Worm (Caenorhabditis elegans) whole organism, L4 larva: ENCODE measurements around the gene tsp-11.
A peak's percentile ranks its signal among the peaks of the same experiment; 100 is the strongest.

ENCODE experiments used
- D1046.2 ChIP-seq: fragments of 200-800 bp; sonication (Bioruptor generic); IDR thresholded peaks from 2 replicates; pipeline ENCODE4 v1.3.6; 2022; ENCODE audit warnings: missing genetic modification characterization, missing compliant biosample characterization
- F10B5.3 ChIP-seq: sonication (generic microtip); optimal IDR thresholded peaks from 2 replicates; lab custom pipeline; 2016; ENCODE audit warnings: mild to moderate bottlenecking, missing genetic modification characterization, missing compliant biosample characterization
- Y48G9A.11 ChIP-seq: fragments of 200-800 bp; sonication (Bioruptor generic); IDR thresholded peaks from 2 replicates; pipeline ENCODE4 v1.3.6; 2022; ENCODE audit warnings: missing genetic modification reagents, missing genetic modification characterization, missing compliant biosample characterization
- aha-1 ChIP-seq: fragments of 150-350 bp; peaks from one replicate; lab custom pipeline; 2014; ENCODE audit warnings: missing biosample characterization, missing genetic modification characterization
- ceh-28 ChIP-seq: fragments of 150-350 bp; optimal IDR thresholded peaks from 2 replicates; lab custom pipeline; 2014; ENCODE audit warnings: missing biosample characterization, missing genetic modification reagents, missing genetic modification characterization
- ceh-62 ChIP-seq: sonication (generic microtip); optimal IDR thresholded peaks from 2 replicates; lab custom pipeline; 2017; ENCODE audit warnings: missing biosample characterization, missing genetic modification characterization
- ceh-82 ChIP-seq: sonication (generic microtip); optimal IDR thresholded peaks from 2 replicates; lab custom pipeline; 2017; ENCODE audit warnings: missing biosample characterization, missing genetic modification characterization
- ces-1 ChIP-seq: fragments of 150-350 bp; sonication (generic microtip); optimal IDR thresholded peaks from 4 replicates; lab custom pipeline; 2014; ENCODE audit warnings: missing biosample characterization, missing genetic modification reagents, missing genetic modification characterization
- cey-2 ChIP-seq: sonication (generic microtip); optimal IDR thresholded peaks from 3 replicates; lab custom pipeline; 2017; ENCODE audit warnings: missing genetic modification characterization, mild to moderate bottlenecking, missing compliant biosample characterization, antibody characterized with exemption, borderline replicate concordance; ENCODE audit not compliant: insufficient read depth
- daf-12 ChIP-seq: fragments of 150-350 bp; optimal IDR thresholded peaks from 2 replicates; lab custom pipeline; 2014; ENCODE audit warnings: missing biosample characterization, missing genetic modification reagents, missing genetic modification characterization
- daf-19 ChIP-seq: fragments of 200-800 bp; sonication (Bioruptor generic); conservative IDR thresholded peaks from 2 replicates; pipeline ENCODE4 v1.3.6; 2022; ENCODE audit warnings: missing genetic modification characterization, missing compliant biosample characterization
- dmd-6 ChIP-seq: fragments of 200-800 bp; sonication (Bioruptor generic); IDR thresholded peaks from 2 replicates; pipeline ENCODE4 v1.3.6; 2022; ENCODE audit warnings: missing genetic modification reagents, missing genetic modification characterization, missing compliant biosample characterization
- dpl-1 ChIP-seq: fragments of 150-350 bp; optimal IDR thresholded peaks from 2 replicates; lab custom pipeline; 2014; ENCODE audit warnings: missing biosample characterization, missing genetic modification reagents, missing genetic modification characterization
- dve-1 ChIP-seq: sonication (generic microtip); optimal IDR thresholded peaks from 2 replicates; lab custom pipeline; 2017; ENCODE audit warnings: antibody characterized with exemption, mild to moderate bottlenecking, missing genetic modification characterization, missing compliant biosample characterization; ENCODE audit not compliant: insufficient read depth
- gei-8 ChIP-seq: fragments of 200-800 bp; sonication (Bioruptor generic); optimal IDR thresholded peaks from 2 replicates; lab custom pipeline; 2018; ENCODE audit warnings: mild to moderate bottlenecking, missing genetic modification characterization, missing compliant biosample characterization
- hif-1 ChIP-seq, 2 experiments: sonication (generic microtip); optimal IDR thresholded peaks; 2 replicates each; lab custom pipeline; 2016 to 2017; ENCODE audit warnings: missing compliant biosample characterization in 2 of 2, missing genetic modification characterization in 2 of 2, missing genetic modification reagents in 2 of 2, missing genotype in 2 of 2, mild to moderate bottlenecking in 1 of 2
- hlh-11 ChIP-seq: fragments of 200-800 bp; sonication (Bioruptor generic); optimal IDR thresholded peaks from 2 replicates; lab custom pipeline; 2018; ENCODE audit warnings: mild to moderate bottlenecking, missing genetic modification characterization, missing compliant biosample characterization
- hlh-30 ChIP-seq: sonication (generic microtip); optimal IDR thresholded peaks from 2 replicates; lab custom pipeline; 2017; ENCODE audit warnings: antibody characterized with exemption, mild to moderate bottlenecking, missing genetic modification characterization, missing compliant biosample characterization; ENCODE audit not compliant: insufficient read depth
- hmg-1.1 ChIP-seq: fragments of 200-800 bp; sonication (Bioruptor generic); IDR thresholded peaks from 2 replicates; pipeline ENCODE4 v1.3.6; 2022; ENCODE audit warnings: missing genetic modification reagents, missing genetic modification characterization, missing compliant biosample characterization
- jun-1 ChIP-seq: fragments of 150-350 bp; optimal IDR thresholded peaks from 2 replicates; lab custom pipeline; 2014; ENCODE audit warnings: missing biosample characterization, missing genetic modification reagents, missing genetic modification characterization
- lin-1 ChIP-seq: fragments of 200-800 bp; sonication (Bioruptor generic); IDR thresholded peaks from 2 replicates; pipeline ENCODE4 v1.3.6; 2022; ENCODE audit warnings: missing genetic modification reagents, missing genetic modification characterization, missing compliant biosample characterization
- lin-29 ChIP-seq: fragments of 200-800 bp; sonication (Bioruptor generic); IDR thresholded peaks from 2 replicates; pipeline ENCODE4 v1.3.6; 2022; ENCODE audit warnings: missing genetic modification reagents, missing genetic modification characterization, missing compliant biosample characterization
- lin-38 ChIP-seq: fragments of 200-800 bp; sonication (Bioruptor generic); IDR thresholded peaks from 2 replicates; pipeline ENCODE4 v1.3.6; 2022; ENCODE audit warnings: missing genetic modification reagents, missing genetic modification characterization, missing compliant biosample characterization
- lir-3 ChIP-seq: sonication (generic microtip); optimal IDR thresholded peaks from 2 replicates; lab custom pipeline; 2016; ENCODE audit warnings: mild to moderate bottlenecking, missing genetic modification characterization, missing compliant biosample characterization
- lsy-2 ChIP-seq, 2 experiments: fragments of 150-350 bp in 1 of 2; sonication (generic microtip) in 1 of 2; optimal IDR thresholded peaks; 2 replicates each; lab custom pipeline; 2014 to 2017; ENCODE audit warnings: missing biosample characterization in 2 of 2, missing genetic modification characterization in 2 of 2
- madf-9 ChIP-seq: fragments of 200-800 bp; sonication (Bioruptor generic); conservative IDR thresholded peaks from 2 replicates; pipeline ENCODE4 v1.3.6; 2022; ENCODE audit warnings: missing genetic modification reagents, missing genetic modification characterization, missing compliant biosample characterization
- mdt-29 ChIP-seq: fragments of 200-800 bp; sonication (Bioruptor generic); IDR thresholded peaks from 2 replicates; pipeline ENCODE4 v1.3.6; 2022; ENCODE audit warnings: missing genetic modification reagents, missing genetic modification characterization, missing compliant biosample characterization
- mep-1 ChIP-seq: fragments of 150-350 bp; sonication (generic microtip); optimal IDR thresholded peaks from 3 replicates; lab custom pipeline; 2014; ENCODE audit warnings: missing biosample characterization, missing genetic modification characterization
- mes-2 ChIP-seq: sonication (generic microtip); optimal IDR thresholded peaks from 2 replicates; lab custom pipeline; 2016; ENCODE audit warnings: missing genotype, mild to moderate bottlenecking, missing genetic modification characterization, missing compliant biosample characterization; ENCODE audit not compliant: poor library complexity, severe bottlenecking
- mxl-2 ChIP-seq: fragments of 200-800 bp; sonication (Bioruptor generic); conservative IDR thresholded peaks from 2 replicates; pipeline ENCODE4 v1.3.6; 2022; ENCODE audit warnings: missing genetic modification reagents, missing genetic modification characterization, missing compliant biosample characterization
- mxl-3 ChIP-seq: fragments of 200-800 bp; sonication (Bioruptor generic); optimal IDR thresholded peaks from 2 replicates; lab custom pipeline; 2018; ENCODE audit warnings: mild to moderate bottlenecking, missing genetic modification characterization, missing compliant biosample characterization
- nhr-10 ChIP-seq: fragments of 150-350 bp; optimal IDR thresholded peaks from 2 replicates; lab custom pipeline; 2014; ENCODE audit warnings: missing biosample characterization, missing genetic modification characterization
- nhr-28 ChIP-seq: fragments of 150-350 bp; optimal IDR thresholded peaks from 2 replicates; lab custom pipeline; 2014; ENCODE audit warnings: missing biosample characterization, missing genetic modification characterization
- nhr-42 ChIP-seq: fragments of 200-800 bp; sonication (Bioruptor generic); IDR thresholded peaks from 2 replicates; pipeline ENCODE4 v1.3.6; 2022; ENCODE audit warnings: missing genetic modification characterization, missing compliant biosample characterization
- nhr-48 ChIP-seq: sonication (generic microtip); optimal IDR thresholded peaks from 2 replicates; lab custom pipeline; 2016; ENCODE audit warnings: mild to moderate bottlenecking, missing genetic modification characterization, missing compliant biosample characterization
- nhr-77 ChIP-seq: fragments of 150-350 bp; optimal IDR thresholded peaks from 2 replicates; lab custom pipeline; 2014; ENCODE audit warnings: missing biosample characterization, missing genetic modification characterization
- pha-4 ChIP-seq, 2 experiments: fragments of 150-350 bp in 1 of 2; fragments of 200-800 bp in 1 of 2; sonication (Bioruptor generic) in 1 of 2; IDR thresholded peaks in 1 of 2; optimal IDR thresholded peaks in 1 of 2; 2 replicates each; pipeline versions ENCODE4 v1.3.6 to Lab custom; 2014 to 2022; ENCODE audit warnings: missing genetic modification characterization in 2 of 2, missing genetic modification reagents in 2 of 2, missing biosample characterization in 1 of 2, missing compliant biosample characterization in 1 of 2
- php-3 ChIP-seq: fragments of 200-800 bp; sonication (Bioruptor generic); IDR thresholded peaks from 2 replicates; pipeline ENCODE4 v1.3.6; 2022; ENCODE audit warnings: missing genetic modification reagents, missing genetic modification characterization, missing compliant biosample characterization
- set-16 ChIP-seq: fragments of 200-800 bp; sonication (Bioruptor generic); IDR thresholded peaks from 2 replicates; pipeline ENCODE4 v1.3.6; 2022; ENCODE audit warnings: missing genetic modification reagents, missing genetic modification characterization, missing compliant biosample characterization
- snpc-4 ChIP-seq: fragments of 150-350 bp; optimal IDR thresholded peaks from 2 replicates; lab custom pipeline; 2014; ENCODE audit warnings: missing biosample characterization, missing genetic modification characterization
- spr-3 ChIP-seq: fragments of 200-800 bp; sonication (Bioruptor generic); optimal IDR thresholded peaks from 2 replicates; lab custom pipeline; 2018; ENCODE audit warnings: mild to moderate bottlenecking, missing genetic modification characterization, missing compliant biosample characterization
- tag-97 ChIP-seq: fragments of 200-800 bp; sonication (Bioruptor generic); IDR thresholded peaks from 2 replicates; pipeline ENCODE4 v1.3.6; 2022; ENCODE audit warnings: missing genetic modification characterization, missing compliant biosample characterization
- tra-1 ChIP-seq: fragments of 200-800 bp; sonication (Bioruptor generic); IDR thresholded peaks from 2 replicates; pipeline ENCODE4 v1.3.6; 2022; ENCODE audit warnings: missing genetic modification reagents, missing genetic modification characterization, missing compliant biosample characterization
- unc-39 ChIP-seq: sonication (generic microtip); optimal IDR thresholded peaks from 2 replicates; lab custom pipeline; 2017; ENCODE audit warnings: missing biosample characterization, missing genetic modification characterization
- zag-1 ChIP-seq: fragments of 150-350 bp; optimal IDR thresholded peaks from 2 replicates; lab custom pipeline; 2014; ENCODE audit warnings: missing biosample characterization, missing genetic modification characterization
- zip-11 ChIP-seq: fragments of 200-800 bp; sonication (Bioruptor generic); IDR thresholded peaks from 2 replicates; pipeline ENCODE4 v1.3.6; 2022; ENCODE audit warnings: missing genetic modification characterization, missing compliant biosample characterization
- ztf-7 ChIP-seq: fragments of 150-350 bp; optimal IDR thresholded peaks from 2 replicates; lab custom pipeline; 2014; ENCODE audit warnings: missing biosample characterization, missing genetic modification characterization

Gene tsp-11

DNA sequence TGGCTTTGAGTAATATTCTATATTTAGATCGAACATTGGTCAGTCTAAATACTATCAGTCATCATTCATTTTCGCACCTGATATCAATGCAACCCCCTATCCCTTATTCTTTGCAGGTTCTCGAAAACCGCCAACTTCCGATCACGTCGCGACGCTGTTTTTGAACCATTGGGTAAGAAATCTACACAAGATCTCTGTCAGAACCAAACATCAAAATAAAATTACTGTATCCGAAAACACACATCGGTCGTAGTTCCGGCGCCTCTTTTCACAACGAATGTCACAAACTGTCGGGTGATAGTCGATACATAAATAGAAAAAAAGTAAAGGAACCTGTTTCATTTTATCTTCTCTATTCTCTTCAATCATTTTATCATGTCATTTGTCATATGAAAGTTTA, 16.0 kb upstream of the tsp-11 start (continued):
- TF ChIP-seq hlh-30 (tag; lab: Kevin White, UChicago) (peak; percentile 32), lin-29 (GFP tag; lab: Robert Waterston, UW) (no peak), hif-1 (tag; optimal IDR thresholded peaks at IDR 0.05; lab: Kevin White, UChicago) (no peak), lin-1 (GFP tag; lab: Robert Waterston, UW) (0 out of 2 replicates have a peak, but pooled peaks have one; percentile 31), zip-11 (GFP tag; lab: Robert Waterston, UW) (no peak), dmd-6 (peak; percentile 32; the same call in 1 of the 2 replicates), hlh-11 (tag; lab: Kevin White, UChicago) (peak; percentile 68), lir-3 (tag; lab: Kevin White, UChicago) (no peak), tra-1 (peak; percentile 72), nhr-42 (GFP tag; lab: Robert Waterston, UW) (no peak), mes-2 (no peak), php-3 (GFP tag; lab: Robert Waterston, UW) (no peak), madf-9 (no peak), ztf-7 (tag; lab: Kevin White, UChicago) (no peak), cey-2 (tag; lab: Kevin White, UChicago) (peak; percentile 57), mdt-29 (GFP tag; lab: Robert Waterston, UW) (no peak), jun-1 (tag; lab: Kevin White, UChicago) (no peak), ceh-62 (tag; lab: Kevin White, UChicago) (no peak), dve-1 (tag; lab: Kevin White, UChicago) (peak; percentile 3), nhr-48 (peak; percentile 31), lsy-2 (tag; optimal IDR thresholded peaks at IDR 0.05; lab: Kevin White, UChicago) (peak in 1 of 2 experiments; percentile 39), mxl-2 (no peak), mxl-3 (GFP tag; lab: Kevin White, UChicago) (peak; percentile 32), ces-1 (GFP tag; lab: Kevin White, UChicago) (no peak), nhr-28 (tag; lab: Kevin White, UChicago) (peak; percentile 70), snpc-4 (tag; lab: Kevin White, UChicago) (no peak), daf-12 (tag; lab: Kevin White, UChicago) (no peak), mep-1 (no peak), ceh-28 (no peak), spr-3 (GFP tag; lab: Kevin White, UChicago) (no peak), gei-8 (GFP tag; lab: Kevin White, UChicago) (no peak), daf-19 (GFP tag; lab: Robert Waterston, UW) (no peak), unc-39 (tag; lab: Kevin White, UChicago) (no peak)

DNA sequence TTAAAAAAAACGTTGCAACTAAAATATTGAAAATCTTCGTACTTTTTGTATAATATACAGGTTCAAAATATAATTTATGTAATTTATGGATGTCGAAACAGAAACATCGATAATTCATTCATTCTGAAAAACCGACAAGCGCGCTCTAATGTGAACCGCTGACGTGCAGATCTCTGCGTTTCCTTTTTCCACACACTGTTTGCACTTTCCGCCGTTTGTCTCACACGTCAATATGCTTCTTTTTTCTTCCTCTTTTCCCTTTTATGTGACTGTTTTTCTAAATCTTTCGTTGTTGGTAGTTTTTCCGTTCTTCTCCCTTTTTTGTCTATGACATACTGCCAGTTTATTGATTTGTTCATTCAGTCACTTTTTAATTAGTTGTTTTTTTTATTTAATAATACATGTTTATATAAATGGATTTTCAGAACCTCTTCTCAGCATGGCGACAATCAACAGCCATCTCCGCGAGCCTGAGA, 12.7 kb upstream of the tsp-11 start, which contains the start of gene tmbi-4:
Gene tmbi-4 (plus strand): TSS at position 426 of the 476 bp plus-strand sequence.
- TF ChIP-seq lin-38 (GFP tag; lab: Robert Waterston, UW) (peak; percentile 79), tag-97 (GFP tag; lab: Robert Waterston, UW) (no peak), ztf-7 (tag; lab: Kevin White, UChicago) (peak; percentile 12), nhr-10 (no peak), D1046.2 (GFP tag; lab: Robert Waterston, UW) (no peak), aha-1 (tag; lab: Kevin White, UChicago) (peak; percentile 51), mep-1 (peak; percentile 74), mes-2 (peak; percentile 76), hlh-30 (tag; lab: Kevin White, UChicago) (peak; percentile 87), dpl-1 (GFP tag; lab: Kevin White, UChicago) (peak; percentile 24), pha-4 (GFP tag; IDR thresholded peaks at IDR 0.05; lab: Robert Waterston, UW) (no peak), pha-4 (tag; optimal IDR thresholded peaks at IDR 0.05; lab: Kevin White, UChicago) (peak; percentile 69), daf-19 (GFP tag; lab: Robert Waterston, UW) (no peak), hlh-11 (tag; lab: Kevin White, UChicago) (peak; percentile 77), dve-1 (tag; lab: Kevin White, UChicago) (peak; percentile 65), gei-8 (GFP tag; lab: Kevin White, UChicago) (no peak), set-16 (GFP tag; lab: Robert Waterston, UW) (no peak), F10B5.3 (no peak), unc-39 (tag; lab: Kevin White, UChicago) (no peak), Y48G9A.11 (GFP tag; lab: Robert Waterston, UW) (no peak), zag-1 (no peak), ceh-82 (tag; lab: Kevin White, UChicago) (no peak), madf-9 (no peak), nhr-77 (peak; percentile 21), hmg-1.1 (GFP tag; lab: Robert Waterston, UW) (peak; percentile 44), nhr-28 (tag; lab: Kevin White, UChicago) (peak; percentile 67), nhr-48 (no peak), ces-1 (GFP tag; lab: Kevin White, UChicago) (no peak)
